Fruit fly (Drosophila melanogaster) whole organism, embryonic: ENCODE data around the gene Nepl20.

Source experiments
- CG10267 ChIP-seq: fragments of 200-800 bp; sonication (Bioruptor generic); optimal IDR thresholded peaks from 2 replicates; lab custom pipeline; 2018; ENCODE audit warnings: missing biosample characterization, mild to moderate bottlenecking, missing genetic modification characterization, moderate library complexity
- CG11085 ChIP-seq: fragments of 200-800 bp; sonication (Bioruptor generic); IDR thresholded peaks from 2 replicates; pipeline ENCODE4 v1.3.6; 2022; ENCODE audit warnings: missing biosample characterization, missing genetic modification characterization
- CG1233 ChIP-seq: fragments of 200-800 bp; sonication (Bioruptor generic); optimal IDR thresholded peaks from 4 replicates; lab custom pipeline; 2018; ENCODE audit warnings: missing biosample characterization, mild to moderate bottlenecking, missing genetic modification characterization
- CG12942 ChIP-seq: fragments of 200-800 bp; sonication (Bioruptor generic); optimal IDR thresholded peaks from 3 replicates; lab custom pipeline; 2016; ENCODE audit warnings: missing biosample characterization, missing genetic modification characterization
- CG14014 ChIP-seq: fragments of 200-800 bp; sonication (Bioruptor generic); IDR thresholded peaks from 2 replicates; pipeline ENCODE4 v1.3.6; 2022; ENCODE audit warnings: missing biosample characterization, missing genetic modification characterization
- CG14860 ChIP-seq: fragments of 200-800 bp; sonication (Bioruptor generic); IDR thresholded peaks from 3 replicates; pipeline ENCODE4 v1.3.6; 2022; ENCODE audit warnings: missing biosample characterization, missing genetic modification characterization; ENCODE audit not compliant: partially characterized antibody
- CG15514 ChIP-seq: fragments of 200-800 bp; sonication (Bioruptor generic); optimal IDR thresholded peaks from 3 replicates; lab custom pipeline; 2017; ENCODE audit warnings: missing biosample characterization, missing genetic modification characterization, mild to moderate bottlenecking, moderate library complexity, missing genetic modification reagents
- CG2712 ChIP-seq: fragments of 200-800 bp; optimal IDR thresholded peaks from 3 replicates; lab custom pipeline; 2019; ENCODE audit warnings: missing biosample characterization, mild to moderate bottlenecking, missing genetic modification characterization, moderate library complexity
- CG30020 ChIP-seq: fragments of 200-800 bp; optimal IDR thresholded peaks from 2 replicates; lab custom pipeline; 2019; ENCODE audit warnings: missing biosample characterization, mild to moderate bottlenecking, missing genetic modification characterization, moderate library complexity
- CG3065 ChIP-seq: fragments of 200-800 bp; sonication (Bioruptor generic); optimal IDR thresholded peaks from 2 replicates; lab custom pipeline; 2016; ENCODE audit warnings: missing biosample characterization, missing genetic modification characterization
- CG32532 ChIP-seq: fragments of 200-800 bp; sonication (Bioruptor generic); IDR thresholded peaks from 2 replicates; pipeline ENCODE4 v1.3.6; 2022; ENCODE audit warnings: missing biosample characterization, missing genetic modification characterization
- CG3847 ChIP-seq: fragments of 200-800 bp; sonication (Bioruptor generic); IDR thresholded peaks from 2 replicates; pipeline ENCODE4 v1.3.6; 2022; ENCODE audit warnings: missing biosample characterization, missing genetic modification characterization
- CG8765 ChIP-seq: fragments of 200-800 bp; sonication (Bioruptor generic); IDR thresholded peaks from 2 replicates; pipeline ENCODE4 v1.3.6; 2022; ENCODE audit warnings: missing biosample characterization, missing genetic modification characterization
- CG8924 ChIP-seq: fragments of 200-800 bp; optimal IDR thresholded peaks from 3 replicates; lab custom pipeline; 2019; ENCODE audit warnings: missing biosample characterization, mild to moderate bottlenecking, missing genetic modification characterization, moderate library complexity
- Dp ChIP-seq: fragments of 200-800 bp; sonication (Bioruptor generic); optimal IDR thresholded peaks from 2 replicates; lab custom pipeline; 2018; ENCODE audit warnings: missing biosample characterization, mild to moderate bottlenecking, missing genetic modification characterization, moderate library complexity
- Dref ChIP-seq: fragments of 200-800 bp; sonication (Bioruptor generic); IDR thresholded peaks from 2 replicates; pipeline ENCODE4 v1.3.6; 2022; ENCODE audit warnings: missing biosample characterization, missing genetic modification characterization
- E2f2 ChIP-seq: fragments of 200-800 bp; sonication (Bioruptor generic); IDR thresholded peaks from 2 replicates; pipeline ENCODE4 v1.3.6; 2022; ENCODE audit warnings: missing biosample characterization, missing genetic modification characterization
- Fer2 ChIP-seq: fragments of 200-800 bp; sonication (Bioruptor generic); optimal IDR thresholded peaks from 2 replicates; lab custom pipeline; 2018; ENCODE audit warnings: missing biosample characterization, mild to moderate bottlenecking, missing genetic modification characterization, moderate library complexity
- Hmr ChIP-seq: fragments of 200-800 bp; sonication (Bioruptor generic); optimal IDR thresholded peaks from 3 replicates; lab custom pipeline; 2017; ENCODE audit warnings: mild to moderate bottlenecking, missing biosample characterization, missing genetic modification reagents, missing genetic modification characterization
- MESR4 ChIP-seq: fragments of 200-800 bp; sonication (Bioruptor generic); optimal IDR thresholded peaks from 2 replicates; lab custom pipeline; 2018; ENCODE audit warnings: missing biosample characterization, mild to moderate bottlenecking, missing genetic modification characterization, moderate library complexity
- MTF-1 ChIP-seq: fragments of 200-800 bp; sonication (Bioruptor generic); optimal IDR thresholded peaks from 2 replicates; lab custom pipeline; 2018; ENCODE audit warnings: missing biosample characterization, mild to moderate bottlenecking, missing genetic modification characterization, borderline replicate concordance
- Max ChIP-seq: fragments of 200-800 bp; sonication (Bioruptor generic); optimal IDR thresholded peaks from 2 replicates; lab custom pipeline; 2016; ENCODE audit warnings: missing biosample characterization, mild to moderate bottlenecking, missing genetic modification characterization
- NC2β ChIP-seq: fragments of 200-800 bp; sonication (Bioruptor generic); optimal IDR thresholded peaks from 2 replicates; lab custom pipeline; 2016; ENCODE audit warnings: missing biosample characterization, missing genetic modification characterization
- Neu2 ChIP-seq: fragments of 200-800 bp; sonication (Bioruptor generic); optimal IDR thresholded peaks from 3 replicates; lab custom pipeline; 2016; ENCODE audit warnings: missing biosample characterization, missing genetic modification characterization, borderline replicate concordance
- Nf-YA ChIP-seq: fragments of 200-800 bp; sonication (Bioruptor generic); IDR thresholded peaks from 2 replicates; pipeline ENCODE4 v1.3.6; 2022; ENCODE audit warnings: missing biosample characterization, missing genetic modification characterization
- Pdp1 ChIP-seq, 2 experiments: fragments of 200-800 bp; sonication (Bioruptor generic); optimal IDR thresholded peaks; 3 replicates each; lab custom pipeline; 2016; ENCODE audit warnings: missing biosample characterization in 2 of 2, missing genetic modification characterization in 2 of 2, mild to moderate bottlenecking in 1 of 2, moderate library complexity in 1 of 2
- Ravus ChIP-seq: fragments of 200-800 bp; sonication (Bioruptor generic); IDR thresholded peaks from 2 replicates; pipeline ENCODE4 v1.3.6; 2022; ENCODE audit warnings: missing biosample characterization, missing genetic modification characterization
- Spps ChIP-seq: fragments of 200-800 bp; sonication (Bioruptor generic); optimal IDR thresholded peaks from 2 replicates; lab custom pipeline; 2018; ENCODE audit warnings: missing biosample characterization, mild to moderate bottlenecking, missing genetic modification characterization
- YL-1 ChIP-seq: fragments of 200-800 bp; sonication (Bioruptor generic); optimal IDR thresholded peaks from 3 replicates; lab custom pipeline; 2017; ENCODE audit warnings: missing biosample characterization, mild to moderate bottlenecking, missing genetic modification characterization
- croc ChIP-seq: fragments of 200-800 bp; sonication (Bioruptor generic); conservative IDR thresholded peaks from 3 replicates; pipeline ENCODE4 v1.3.6; 2022; ENCODE audit warnings: missing biosample characterization, missing genetic modification characterization
- dan ChIP-seq: fragments of 200-800 bp; sonication (Bioruptor generic); IDR thresholded peaks from 2 replicates; pipeline ENCODE4 v1.3.6; 2022; ENCODE audit warnings: missing biosample characterization, missing genetic modification characterization
- dati ChIP-seq: fragments of 200-800 bp; sonication (Bioruptor generic); IDR thresholded peaks from 2 replicates; pipeline ENCODE4 v1.3.6; 2022; ENCODE audit warnings: missing biosample characterization, missing genetic modification characterization
- en ChIP-seq: fragments of 200-800 bp; sonication (Bioruptor generic); optimal IDR thresholded peaks from 2 replicates; lab custom pipeline; 2016; ENCODE audit warnings: missing biosample characterization, missing genetic modification characterization
- fd3F ChIP-seq: fragments of 200-800 bp; sonication (Bioruptor generic); optimal IDR thresholded peaks from 2 replicates; lab custom pipeline; 2018; ENCODE audit warnings: missing biosample characterization, mild to moderate bottlenecking, missing genetic modification characterization, moderate library complexity
- fd96Cb ChIP-seq: fragments of 200-800 bp; sonication (Bioruptor generic); optimal IDR thresholded peaks from 2 replicates; lab custom pipeline; 2018; ENCODE audit warnings: missing biosample characterization, mild to moderate bottlenecking, missing genetic modification characterization, moderate library complexity
- fru ChIP-seq: fragments of >200 bp; optimal IDR thresholded peaks from 2 replicates; lab custom pipeline; 2017
- gro ChIP-seq: fragments of 200-800 bp; sonication (Bioruptor generic); optimal IDR thresholded peaks from 2 replicates; lab custom pipeline; 2016; ENCODE audit warnings: missing biosample characterization, missing genetic modification characterization
- lilli ChIP-seq: fragments of 200-800 bp; sonication (Bioruptor generic); optimal IDR thresholded peaks from 3 replicates; lab custom pipeline; 2016; ENCODE audit warnings: missing biosample characterization, missing genetic modification characterization
- nerfin-1 ChIP-seq: fragments of 200-800 bp; sonication (Bioruptor generic); optimal IDR thresholded peaks from 3 replicates; lab custom pipeline; 2019; ENCODE audit warnings: missing biosample characterization, mild to moderate bottlenecking, missing genetic modification characterization, moderate library complexity
- nom ChIP-seq: fragments of 200-800 bp; sonication (Bioruptor generic); optimal IDR thresholded peaks from 2 replicates; lab custom pipeline; 2017; ENCODE audit warnings: missing biosample characterization, missing genetic modification characterization, mild to moderate bottlenecking, moderate library complexity, missing genetic modification reagents
- rib ChIP-seq: fragments of 200-800 bp; sonication (Bioruptor generic); IDR thresholded peaks from 2 replicates; pipeline ENCODE4 v1.3.6; 2022; ENCODE audit warnings: missing biosample characterization, missing genetic modification characterization
- seq ChIP-seq: fragments of 200-800 bp; sonication (Bioruptor generic); IDR thresholded peaks from 2 replicates; pipeline ENCODE4 v1.3.6; 2022; ENCODE audit warnings: missing biosample characterization, missing genetic modification characterization
- sqz ChIP-seq: fragments of 200-800 bp; sonication (Bioruptor generic); optimal IDR thresholded peaks from 3 replicates; lab custom pipeline; 2018; ENCODE audit warnings: missing biosample characterization, mild to moderate bottlenecking, missing genetic modification characterization
- sug ChIP-seq: fragments of 200-800 bp; optimal IDR thresholded peaks from 2 replicates; lab custom pipeline; 2019; ENCODE audit warnings: missing biosample characterization, mild to moderate bottlenecking, missing genetic modification characterization, moderate library complexity
- tin ChIP-seq: fragments of 200-800 bp; sonication (Bioruptor generic); optimal IDR thresholded peaks from 3 replicates; lab custom pipeline; 2016; ENCODE audit warnings: missing biosample characterization, missing genetic modification characterization
- trem ChIP-seq: fragments of 200-800 bp; optimal IDR thresholded peaks from 3 replicates; lab custom pipeline; 2019; ENCODE audit warnings: missing biosample characterization, mild to moderate bottlenecking, missing genetic modification characterization, moderate library complexity
- unc-4 ChIP-seq: fragments of 200-800 bp; sonication (Bioruptor generic); IDR thresholded peaks from 2 replicates; pipeline ENCODE4 v1.3.6; 2022; ENCODE audit warnings: missing biosample characterization, missing genetic modification characterization; ENCODE audit not compliant: partially characterized antibody
- usp ChIP-seq: fragments of >200 bp; optimal IDR thresholded peaks from 2 replicates; lab custom pipeline; 2017; ENCODE audit warnings: missing biosample characterization, missing genetic modification characterization

Nepl20 gene

DNA sequence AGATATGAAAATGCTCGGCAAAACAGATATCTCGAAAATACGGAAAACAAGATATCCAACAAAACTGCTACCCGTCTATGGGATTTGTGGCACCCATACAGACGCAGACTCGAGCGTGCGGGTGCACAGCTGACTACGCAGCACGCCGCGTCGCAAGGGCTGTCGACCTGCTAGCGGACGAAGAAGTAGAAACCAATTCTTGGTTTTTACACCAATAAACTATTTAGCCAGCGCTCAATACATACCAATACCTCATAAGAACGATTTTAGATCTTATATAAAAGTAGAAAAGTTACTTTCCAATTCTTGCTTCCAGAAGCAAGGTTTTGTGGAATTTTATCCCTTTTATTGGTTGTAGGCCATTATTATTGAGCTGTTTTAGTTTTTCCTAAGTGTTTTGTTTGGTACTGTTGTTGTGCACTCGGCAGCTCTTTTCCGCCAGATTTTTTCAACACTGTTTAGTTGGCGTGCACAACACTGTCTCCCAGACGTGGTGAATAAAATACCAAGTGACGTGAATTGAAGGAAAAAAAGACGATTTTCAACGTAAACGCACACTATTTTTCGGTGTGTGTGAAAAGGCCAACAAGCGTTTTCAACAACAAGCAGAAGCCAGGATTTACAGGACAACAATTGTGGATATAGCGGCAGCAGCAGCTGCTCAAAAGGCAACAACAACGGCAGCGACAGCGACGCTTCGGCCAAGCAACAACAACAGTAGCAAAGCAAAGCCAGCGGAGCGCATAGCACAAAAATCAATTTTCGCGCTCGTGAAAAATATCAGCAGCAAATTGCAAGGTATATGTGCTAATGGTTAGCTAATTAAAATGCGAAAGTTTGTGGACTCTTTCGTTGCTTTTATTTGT lies 8.2 kb downstream of the Nepl20 start (continued):
- TF ChIP-seq CG1233 (GFP tag; lab: Kevin White, UChicago) (peak; percentile 60), Fer2 (tag; lab: Kevin White, UChicago) (peak; percentile 80), Dp (GFP tag; lab: Kevin White, UChicago) (no peak), dan (GFP tag; lab: Robert Waterston, UW) (no peak), lilli (GFP tag; lab: Kevin White, UChicago) (peak; percentile 90), Hmr (GFP tag; lab: Kevin White, UChicago) (peak; percentile 86), CG8765 (GFP tag; lab: Robert Waterston, UW) (peak; percentile 38; the same call in 1 of the 2 replicates), CG10267 (tag; lab: Kevin White, UChicago) (peak; percentile 95), tin (GFP tag; lab: Kevin White, UChicago) (peak; percentile 90), Ravus (GFP tag; lab: Robert Waterston, UW) (no peak), nom (GFP tag; lab: Kevin White, UChicago) (peak; percentile 75), CG14014 (no peak; the same call in none of the 2 replicates), trem (tag; lab: Kevin White, UChicago) (peak; percentile 54), croc (GFP tag; lab: Robert Waterston, UW) (peak; percentile 26; the same call in 1 of the 3 replicates), Neu2 (peak; percentile 47), sqz (peak; percentile 58), sug (tag; lab: Kevin White, UChicago) (peak; percentile 81), Dref (peak; percentile 37; the same call in 1 of the 2 replicates), CG3065 (GFP tag; lab: Kevin White, UChicago) (peak; percentile 4), CG12942 (peak; percentile 77), usp (GFP tag; lab: Kevin White, UChicago) (no peak), YL-1 (GFP tag; lab: Kevin White, UChicago) (peak; percentile 74), CG3847 (GFP tag; lab: Robert Waterston, UW) (peak; percentile 87), CG11085 (GFP tag; lab: Robert Waterston, UW) (peak; percentile 53; the same call in 1 of the 2 replicates), MTF-1 (GFP tag; lab: Kevin White, UChicago) (peak; percentile 58), fd96Cb (peak; percentile 71), CG2712 (tag; lab: Kevin White, UChicago) (peak; percentile 72), Nf-YA (GFP tag; lab: Robert Waterston, UW) (0 out of 2 replicates have a peak, but pooled peaks have one; percentile 49), Pdp1 (GFP tag; optimal IDR thresholded peaks at IDR 0.05; lab: Kevin White, UChicago) (peak; percentile 75 to 90), en (GFP tag; lab: Kevin White, UChicago) (peak; percentile 73), seq (GFP tag; lab: Robert Waterston, UW) (peak; percentile 42; the same call in 1 of the 2 replicates), E2f2 (no peak; the same call in 1 of the 2 replicates), fru (lab: Kevin White, UChicago) (no peak), dati (GFP tag; lab: Robert Waterston, UW) (no peak), CG14860 (no peak), MESR4 (GFP tag; lab: Kevin White, UChicago) (peak; percentile 67), NC2β (peak; percentile 72), CG30020 (tag; lab: Kevin White, UChicago) (peak; percentile 35), gro (GFP tag; lab: Kevin White, UChicago) (peak; percentile 77), CG15514 (GFP tag; lab: Kevin White, UChicago) (peak; percentile 79), nerfin-1 (peak; percentile 70), Max (GFP tag; lab: Kevin White, UChicago) (peak; percentile 76), unc-4 (GFP tag; lab: Robert Waterston, UW) (no peak), fd3F (GFP tag; lab: Kevin White, UChicago) (peak; percentile 70), CG32532 (GFP tag; lab: Robert Waterston, UW) (peak; percentile 78), rib (GFP tag; lab: Robert Waterston, UW) (no peak; the same call in 1 of the 2 replicates), Spps (tag; lab: Kevin White, UChicago) (no peak), CG8924 (tag; lab: Kevin White, UChicago) (peak; percentile 78)
